Worm (Caenorhabditis elegans): ENCODE results near the gene rpl-39.

Gene rpl-39

DNA sequence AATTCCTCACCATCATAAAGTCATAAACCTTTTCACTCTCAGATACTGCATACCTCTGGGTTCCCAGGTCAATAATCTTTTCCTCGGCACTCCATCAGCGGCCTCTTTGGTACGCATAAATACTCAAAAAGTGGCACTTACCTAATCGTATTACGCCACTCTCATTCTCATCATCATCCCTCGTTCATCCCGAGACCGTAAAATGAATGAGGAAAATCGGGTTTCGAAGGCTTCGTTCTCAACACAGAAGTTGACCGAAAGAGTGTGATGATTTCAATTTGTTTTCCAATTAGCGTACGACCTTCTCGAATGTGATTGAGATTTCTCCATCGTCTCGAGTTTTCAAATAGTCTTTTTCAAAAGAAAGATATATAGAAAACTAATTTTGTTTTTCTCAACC, 35.9 kb downstream of the rpl-39 start:
- TF ChIP-seq ces-1 (GFP tag; optimal IDR thresholded peaks at IDR 0.05) (peak; percentile 9), nhr-2 (tag; optimal IDR thresholded peaks at IDR 0.05) (peak; percentile 25), nhr-76 (tag; optimal IDR thresholded peaks at IDR 0.05) (no peak)

DNA sequence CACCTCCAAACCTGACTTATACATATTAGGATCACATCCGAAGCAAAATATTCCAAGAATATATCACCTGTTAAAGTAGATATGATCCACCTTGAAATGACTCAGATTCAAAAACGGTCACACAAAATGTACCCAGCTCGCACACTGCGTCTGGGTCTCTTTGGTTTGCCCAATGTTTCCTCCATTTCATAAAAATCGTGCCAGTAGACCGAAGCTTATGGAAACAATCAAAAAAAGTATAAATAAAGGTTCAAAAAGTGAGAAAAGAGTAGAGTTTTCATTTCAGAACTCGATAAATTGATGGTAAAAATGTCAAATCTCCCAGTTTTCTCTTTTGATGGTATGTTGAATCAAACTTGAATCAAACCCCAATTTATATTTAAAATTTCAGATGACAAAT, 38.2 kb downstream of the rpl-39 start, which contains the start of gene srr-9:
Gene srr-9, plus strand, starts transcription at position 301 of the 400 bp plus-strand sequence.
- TF ChIP-seq ces-1 (GFP tag; optimal IDR thresholded peaks at IDR 0.05): no peak
- no peak for TF ChIP-seq pha-4 (tag; optimal IDR thresholded peaks at IDR 0.05)

DNA sequence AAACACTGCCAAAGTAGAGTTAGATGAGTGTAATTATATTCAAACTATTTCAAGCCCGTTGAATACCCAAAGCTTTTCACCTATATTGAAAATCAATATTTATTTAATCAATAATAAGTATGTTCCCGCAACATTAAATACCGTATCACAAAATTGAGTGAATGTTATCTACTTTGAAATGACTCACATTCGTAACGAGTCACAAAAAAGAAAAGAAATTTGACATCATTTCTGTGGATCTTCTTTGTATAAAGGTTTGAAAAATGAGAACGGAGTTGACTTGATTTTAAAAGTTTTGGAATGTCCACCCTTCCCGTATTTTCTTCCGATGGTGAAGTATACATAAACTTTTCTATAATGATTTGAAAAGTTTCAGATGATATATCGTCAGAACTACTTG, 40.6 kb downstream of the rpl-39 start, which contains the start of gene srr-10:
Gene srr-10, plus strand, starts transcription at position 301 of the 400 bp plus-strand sequence.
- TF ChIP-seq zip-8 (tag; optimal IDR thresholded peaks at IDR 0.05) (no peak), ceh-83 (GFP tag; optimal IDR thresholded peaks at IDR 0.05) (no peak), lin-32 (GFP tag; optimal IDR thresholded peaks at IDR 0.05) (no peak), drap-1 (GFP tag; optimal IDR thresholded peaks at IDR 0.05) (no peak), ceh-43 (GFP tag; optimal IDR thresholded peaks at IDR 0.05) (no peak), M03D4.4 (tag; optimal IDR thresholded peaks at IDR 0.05) (no peak), ces-1 (GFP tag; optimal IDR thresholded peaks at IDR 0.05) (no peak), cnd-1 (tag; optimal IDR thresholded peaks at IDR 0.05) (no peak), hlh-1 (tag; optimal IDR thresholded peaks at IDR 0.05) (no peak), pha-4 (tag; optimal IDR thresholded peaks at IDR 0.05) (no peak), ceh-39 (tag; optimal IDR thresholded peaks at IDR 0.05) (no peak)

DNA sequence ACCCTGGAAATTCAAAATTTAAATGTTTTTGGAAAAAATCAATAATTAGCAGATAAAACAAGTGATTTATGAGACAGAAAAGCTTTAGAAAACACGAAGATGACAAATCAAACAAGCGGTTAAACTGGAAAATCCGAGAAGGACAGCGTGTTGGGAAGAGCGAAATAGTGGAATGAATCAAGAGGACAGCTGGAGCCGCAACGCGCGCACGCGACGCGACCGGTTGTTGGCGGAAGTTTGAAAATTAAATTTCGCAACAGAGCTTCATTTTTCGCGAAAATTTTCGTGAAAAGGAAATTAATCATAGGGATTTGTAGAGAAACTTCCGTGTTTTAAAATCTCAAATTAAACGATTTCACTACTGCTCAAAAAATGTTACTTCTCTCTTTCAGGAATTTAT, 41.0 kb downstream of the rpl-39 start, which contains the start of gene clic-1:
Gene clic-1, minus strand, starts transcription at position 3 of the 400 bp plus-strand sequence.
- TF ChIP-seq zip-8 (tag; optimal IDR thresholded peaks at IDR 0.05) (no peak), nhr-2 (tag; optimal IDR thresholded peaks at IDR 0.05) (no peak), blmp-1 (tag; optimal IDR thresholded peaks at IDR 0.05) (no peak), ham-2 (GFP tag; optimal IDR thresholded peaks at IDR 0.05) (peak; percentile 54), mab-5 (tag; optimal IDR thresholded peaks at IDR 0.05) (peak; percentile 41), flh-1 (GFP tag; optimal IDR thresholded peaks at IDR 0.05) (no peak), lin-13 (tag; optimal IDR thresholded peaks at IDR 0.05) (peak; percentile 30), nhr-237 (tag; optimal IDR thresholded peaks at IDR 0.05) (peak; percentile 74), drap-1 (GFP tag; optimal IDR thresholded peaks at IDR 0.05) (no peak), ces-1 (GFP tag; optimal IDR thresholded peaks at IDR 0.05) (peak; percentile 65), nhr-12 (tag; optimal IDR thresholded peaks at IDR 0.05) (no peak), mls-2 (tag; optimal IDR thresholded peaks at IDR 0.05) (peak; percentile 32), lsy-2 (tag; optimal IDR thresholded peaks at IDR 0.05) (peak; percentile 56), unc-120 (tag; optimal IDR thresholded peaks at IDR 0.05; ENCODE audit: poor library complexity, severe bottlenecking) (no peak), elt-3 (tag; optimal IDR thresholded peaks at IDR 0.05) (no peak), ceh-39 (tag; optimal IDR thresholded peaks at IDR 0.05) (peak; percentile 57), unc-39 (tag; optimal IDR thresholded peaks at IDR 0.05) (no peak), pha-4 (tag; optimal IDR thresholded peaks at IDR 0.05) (peak; percentile 58), mep-1 (tag; optimal IDR thresholded peaks at IDR 0.05) (peak; percentile 85), unc-62 (GFP tag; optimal IDR thresholded peaks at IDR 0.05) (peak; percentile 44), sem-2 (GFP tag; optimal IDR thresholded peaks at IDR 0.05) (no peak), cnd-1 (tag; optimal IDR thresholded peaks at IDR 0.05) (peak; percentile 52), hlh-1 (tag; optimal IDR thresholded peaks at IDR 0.05) (peak; percentile 77)

ce11 chrV:7733240-7733765, 42.6 kb downstream of the rpl-39 start:
- TF ChIP-seq blmp-1 (tag; optimal IDR thresholded peaks at IDR 0.05) (no peak), drap-1 (GFP tag; optimal IDR thresholded peaks at IDR 0.05) (no peak), lin-13 (tag; optimal IDR thresholded peaks at IDR 0.05) (no peak), ceh-43 (GFP tag; optimal IDR thresholded peaks at IDR 0.05) (no peak), elt-3 (tag; optimal IDR thresholded peaks at IDR 0.05) (no peak), cnd-1 (tag; optimal IDR thresholded peaks at IDR 0.05) (no peak), ces-1 (GFP tag; optimal IDR thresholded peaks at IDR 0.05) (no peak), nhr-76 (tag; optimal IDR thresholded peaks at IDR 0.05) (no peak), unc-39 (tag; optimal IDR thresholded peaks at IDR 0.05) (no peak), ceh-83 (GFP tag; optimal IDR thresholded peaks at IDR 0.05) (no peak), hlh-1 (tag; optimal IDR thresholded peaks at IDR 0.05) (no peak)

ce11 chrV:7730488-7730887, 45.4 kb downstream of the rpl-39 start:
- TF ChIP-seq elt-1 (tag; optimal IDR thresholded peaks at IDR 0.05; ENCODE audit: borderline replicate concordance, insufficient read depth) (no peak), pha-4 (tag; optimal IDR thresholded peaks at IDR 0.05) (no peak), mls-2 (tag; optimal IDR thresholded peaks at IDR 0.05) (peak; percentile 39), drap-1 (GFP tag; optimal IDR thresholded peaks at IDR 0.05) (peak; percentile 5), ceh-83 (GFP tag; optimal IDR thresholded peaks at IDR 0.05) (peak; percentile 21), sptf-1 (tag; optimal IDR thresholded peaks at IDR 0.05) (peak; percentile 34), sem-2 (GFP tag; optimal IDR thresholded peaks at IDR 0.05) (no peak)
